Fruit fly (Drosophila melanogaster): ENCODE data around the gene Pdf.

- TF ChIP-seq tai (GFP tag; optimal IDR thresholded peaks at IDR 0.05) (no peak), Myc (optimal IDR thresholded peaks at IDR 0.05) (no peak)
Observed at dm6 chr3R:26461226-26461805, 5.4 kb upstream of the Pdf start, which contains the start of gene CG5455.
